Worm (Caenorhabditis elegans) whole organism, L3 larva: ENCODE data around the gene sli-1.

Experiments used
- fkh-10 ChIP-seq: sonication (generic microtip); optimal IDR thresholded peaks from 2 replicates; lab custom pipeline; 2017; ENCODE audit warnings: missing biosample characterization, missing genetic modification reagents, missing genetic modification characterization
- nhr-28 ChIP-seq: fragments of 150-350 bp; optimal IDR thresholded peaks from 2 replicates; lab custom pipeline; 2014; ENCODE audit warnings: missing biosample characterization, missing genetic modification characterization

DNA sequence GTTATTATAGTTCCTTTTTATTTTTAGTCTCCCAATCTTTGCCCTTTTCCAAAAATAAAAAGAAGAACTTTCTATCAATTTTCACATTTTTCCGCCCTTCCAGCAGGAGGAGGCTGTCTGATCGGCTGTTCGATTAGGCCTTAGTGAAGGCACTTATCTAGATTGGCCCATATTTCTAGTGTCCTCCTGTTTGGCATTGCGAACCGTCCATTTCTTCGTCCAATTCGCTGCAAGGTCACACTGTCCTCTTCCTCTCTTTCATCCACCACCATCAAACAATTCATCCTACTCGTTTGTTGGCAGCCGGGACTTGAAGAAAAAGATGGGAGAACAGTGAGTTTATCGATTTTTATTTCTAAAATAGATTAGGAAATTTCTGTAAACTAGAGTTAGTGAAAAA is 46.4 kb upstream of the sli-1 start, which contains the start of gene T04G9.4:
- TF ChIP-seq fkh-10 (GFP tag; lab: Kevin White, UChicago) (no peak), nhr-28 (tag; lab: Kevin White, UChicago) (no peak)
